Worm (Caenorhabditis elegans): ENCODE results near the gene ZK616.61.

- no peak for TF ChIP-seq ama-1 (optimal IDR thresholded peaks at IDR 0.05)
- no peak for TF ChIP-seq skn-1 (tag; optimal IDR thresholded peaks at IDR 0.05)
- TF ChIP-seq snpc-4 (tag; optimal IDR thresholded peaks at IDR 0.05): no peak
- no peak for TF ChIP-seq lin-13 (GFP tag; optimal IDR thresholded peaks at IDR 0.05)
- TF ChIP-seq mdt-29 (GFP tag; IDR thresholded peaks at IDR 0.05): no peak
- TF ChIP-seq nhr-76 (tag; optimal IDR thresholded peaks at IDR 0.05): no peak
- TF ChIP-seq lir-3 (tag; optimal IDR thresholded peaks at IDR 0.05): no peak
- TF ChIP-seq cey-2 (tag; optimal IDR thresholded peaks at IDR 0.05; ENCODE audit: borderline replicate concordance, insufficient read depth): no peak
- TF ChIP-seq nhr-77 (tag; optimal IDR thresholded peaks at IDR 0.05): no peak
- TF ChIP-seq saeg-2 (GFP tag; IDR thresholded peaks at IDR 0.05): no peak
- TF ChIP-seq nhr-28 (tag; optimal IDR thresholded peaks at IDR 0.05): no peak
These were observed 6.3 kb downstream of the ZK616.61 start, which contains the start of gene ZK616.8 for ce11 chrIV:5411641-5412337.
